Worm (Caenorhabditis elegans) whole organism, L1 larva: ENCODE results near the gene R05G9.5.
A peak's percentile ranks its signal among the peaks of the same experiment; 100 is the strongest.

Source experiments
- C04F5.9 ChIP-seq: sonication (generic microtip); optimal IDR thresholded peaks from 2 replicates; lab custom pipeline; 2016; ENCODE audit warnings: missing genetic modification characterization, missing compliant biosample characterization
- C34B4.2 ChIP-seq: sonication (generic microtip); optimal IDR thresholded peaks from 2 replicates; lab custom pipeline; 2017; ENCODE audit warnings: mild to moderate bottlenecking, missing genetic modification characterization, missing compliant biosample characterization
- Y116A8C.19 ChIP-seq: sonication (generic microtip); optimal IDR thresholded peaks from 2 replicates; lab custom pipeline; 2016; ENCODE audit warnings: missing compliant biosample characterization, missing genetic modification characterization, borderline replicate concordance
- aha-1 ChIP-seq: fragments of 150-350 bp; optimal IDR thresholded peaks from 2 replicates; lab custom pipeline; 2014; ENCODE audit warnings: missing biosample characterization, missing genetic modification characterization
- alr-1 ChIP-seq: fragments of 200-800 bp; sonication (Bioruptor generic); optimal IDR thresholded peaks from 2 replicates; lab custom pipeline; 2018; ENCODE audit warnings: borderline replicate concordance, mild to moderate bottlenecking, missing genetic modification characterization, missing compliant biosample characterization
- ceh-88 ChIP-seq: fragments of 200-800 bp; sonication (Bioruptor generic); IDR thresholded peaks from 2 replicates; pipeline ENCODE4 v1.3.6; 2022; ENCODE audit warnings: missing genetic modification characterization, missing compliant biosample characterization
- ces-1 ChIP-seq: fragments of 150-350 bp; optimal IDR thresholded peaks from 2 replicates; lab custom pipeline; 2014; ENCODE audit warnings: missing biosample characterization, missing genetic modification reagents, missing genetic modification characterization
- dpl-1 ChIP-seq, 3 experiments: fragments of 150-350 bp in 2 of 3; sonication (generic microtip) in 1 of 3; optimal IDR thresholded peaks; 2 replicates each; lab custom pipeline; 2014 to 2017; ENCODE audit warnings: missing biosample characterization in 3 of 3, missing genetic modification characterization in 3 of 3, missing genetic modification reagents in 3 of 3
- dsc-1 ChIP-seq: sonication (generic microtip); optimal IDR thresholded peaks from 2 replicates; lab custom pipeline; 2016; ENCODE audit warnings: mild to moderate bottlenecking, missing genetic modification characterization, missing compliant biosample characterization
- efl-1 ChIP-seq, 4 experiments: fragments of 150-350 bp; optimal IDR thresholded peaks in 3 of 4; peaks in 1 of 4; 1 replicate in 1 of 4; 2 replicates in 3 of 4; lab custom pipeline; 2014; ENCODE audit warnings: missing biosample characterization in 2 of 4, missing genetic modification characterization in 2 of 4, missing genetic modification reagents in 2 of 4
- efl-3 ChIP-seq: fragments of 200-800 bp; sonication (Bioruptor generic); optimal IDR thresholded peaks from 2 replicates; lab custom pipeline; 2018; ENCODE audit warnings: mild to moderate bottlenecking, missing genetic modification characterization, missing compliant biosample characterization
- elt-2 ChIP-seq: sonication (generic microtip); optimal IDR thresholded peaks from 2 replicates; lab custom pipeline; 2016; ENCODE audit warnings: missing genetic modification characterization, mild to moderate bottlenecking, inconsistent platforms, missing compliant biosample characterization, missing genetic modification reagents
- elt-3 ChIP-seq, 6 experiments: fragments of 150-350 bp in 1 of 6; sonication (generic microtip); optimal IDR thresholded peaks; 2 replicates each; lab custom pipeline; 2017 to 2018; ENCODE audit warnings: missing biosample characterization in 6 of 6, missing genetic modification characterization in 6 of 6, inconsistent platforms in 1 of 6
- ets-5 ChIP-seq: fragments of 200-800 bp; sonication (Bioruptor generic); IDR thresholded peaks from 2 replicates; pipeline ENCODE4 v1.3.6; 2022; ENCODE audit warnings: missing genetic modification characterization, missing compliant biosample characterization
- fkh-10 ChIP-seq: sonication (generic microtip); optimal IDR thresholded peaks from 2 replicates; lab custom pipeline; 2017; ENCODE audit warnings: missing biosample characterization, missing genetic modification reagents, missing genetic modification characterization
- fkh-4 ChIP-seq: sonication (generic microtip); optimal IDR thresholded peaks from 2 replicates; lab custom pipeline; 2016; ENCODE audit warnings: missing compliant biosample characterization, missing genetic modification characterization, borderline replicate concordance
- fkh-8 ChIP-seq: sonication (generic microtip); optimal IDR thresholded peaks from 2 replicates; lab custom pipeline; 2016; ENCODE audit warnings: mild to moderate bottlenecking, missing genetic modification characterization, missing compliant biosample characterization
- grh-1 ChIP-seq: fragments of 200-800 bp; sonication (Bioruptor generic); IDR thresholded peaks from 2 replicates; pipeline ENCODE4 v1.3.6; 2022; ENCODE audit warnings: missing genetic modification reagents, missing genetic modification characterization, missing compliant biosample characterization
- hlh-17 ChIP-seq: fragments of 200-800 bp; sonication (Bioruptor generic); optimal IDR thresholded peaks from 2 replicates; lab custom pipeline; 2018; ENCODE audit warnings: missing genetic modification characterization, mild to moderate bottlenecking, missing compliant biosample characterization, moderate library complexity, borderline replicate concordance
- hlh-4 ChIP-seq: sonication (generic microtip); optimal IDR thresholded peaks from 2 replicates; lab custom pipeline; 2016; ENCODE audit warnings: mild to moderate bottlenecking, missing genetic modification characterization, missing compliant biosample characterization
- irx-1 ChIP-seq: sonication (generic microtip); optimal IDR thresholded peaks from 2 replicates; lab custom pipeline; 2016; ENCODE audit warnings: missing genetic modification characterization, missing compliant biosample characterization
- lin-14 ChIP-seq: fragments of 200-800 bp; sonication (Bioruptor generic); optimal IDR thresholded peaks from 2 replicates; lab custom pipeline; 2018; ENCODE audit warnings: mild to moderate bottlenecking, missing genetic modification characterization, moderate library complexity, missing compliant biosample characterization
- lin-35 ChIP-seq, 2 experiments: fragments of 150-350 bp; optimal IDR thresholded peaks; 2 replicates each; lab custom pipeline; 2014; ENCODE audit warnings: missing biosample characterization in 2 of 2, missing genetic modification characterization in 2 of 2, missing genetic modification reagents in 2 of 2
- lin-39 ChIP-seq: fragments of 150-350 bp; optimal IDR thresholded peaks from 2 replicates; lab custom pipeline; 2014; ENCODE audit warnings: missing biosample characterization, missing genetic modification reagents, missing genetic modification characterization
- lir-3 ChIP-seq: sonication (generic microtip); optimal IDR thresholded peaks from 2 replicates; lab custom pipeline; 2016; ENCODE audit warnings: mild to moderate bottlenecking, missing genetic modification characterization, moderate library complexity, missing compliant biosample characterization; ENCODE audit not compliant: poor library complexity
- lsy-2 ChIP-seq, 2 experiments: fragments of 150-350 bp; optimal IDR thresholded peaks; 2 replicates each; lab custom pipeline; 2014; ENCODE audit warnings: missing biosample characterization in 2 of 2, missing genetic modification characterization in 2 of 2
- mab-9 ChIP-seq: fragments of 200-800 bp; sonication (Bioruptor generic); IDR thresholded peaks from 2 replicates; pipeline ENCODE4 v1.3.6; 2022; ENCODE audit warnings: missing genetic modification reagents, missing genetic modification characterization, missing compliant biosample characterization
- mep-1 ChIP-seq: fragments of 150-350 bp; optimal IDR thresholded peaks from 2 replicates; lab custom pipeline; 2014; ENCODE audit warnings: missing biosample characterization, missing genetic modification characterization
- nhr-11 ChIP-seq: fragments of 150-350 bp; optimal IDR thresholded peaks from 2 replicates; lab custom pipeline; 2014; ENCODE audit warnings: missing biosample characterization, missing genetic modification characterization
- nhr-19 ChIP-seq: fragments of 200-800 bp; sonication (Bioruptor generic); conservative IDR thresholded peaks from 2 replicates; pipeline ENCODE4 v1.3.6; 2022; ENCODE audit warnings: missing genetic modification characterization, missing compliant biosample characterization
- nhr-20 ChIP-seq: sonication (generic microtip); optimal IDR thresholded peaks from 2 replicates; lab custom pipeline; 2016; ENCODE audit warnings: mild to moderate bottlenecking, missing genetic modification characterization, missing compliant biosample characterization
- nhr-237 ChIP-seq: fragments of 150-350 bp; optimal IDR thresholded peaks from 2 replicates; lab custom pipeline; 2014; ENCODE audit warnings: missing biosample characterization, missing genetic modification characterization
- nhr-28 ChIP-seq: fragments of 150-350 bp; optimal IDR thresholded peaks from 2 replicates; lab custom pipeline; 2014; ENCODE audit warnings: missing biosample characterization, missing genetic modification characterization
- nhr-71 ChIP-seq: sonication (generic microtip); optimal IDR thresholded peaks from 2 replicates; lab custom pipeline; 2016; ENCODE audit warnings: mild to moderate bottlenecking, missing genetic modification characterization, moderate library complexity, missing compliant biosample characterization
- nhr-77 ChIP-seq: fragments of 150-350 bp; optimal IDR thresholded peaks from 2 replicates; lab custom pipeline; 2014; ENCODE audit warnings: missing biosample characterization, missing genetic modification characterization
- nhr-85 ChIP-seq: sonication (generic microtip); peaks from one replicate; lab custom pipeline; 2016; ENCODE audit warnings: missing genetic modification characterization, inconsistent platforms, missing compliant biosample characterization
- pag-3 ChIP-seq: sonication (generic microtip); optimal IDR thresholded peaks from 2 replicates; lab custom pipeline; 2017; ENCODE audit warnings: missing genetic modification characterization, mild to moderate bottlenecking, missing compliant biosample characterization, antibody characterized with exemption, borderline replicate concordance; ENCODE audit not compliant: insufficient read depth
- pqm-1 ChIP-seq: sonication (generic microtip); optimal IDR thresholded peaks from 3 replicates; lab custom pipeline; 2017; ENCODE audit warnings: missing biosample characterization, missing genetic modification characterization
- rnt-1 ChIP-seq: sonication (generic microtip); optimal IDR thresholded peaks from 2 replicates; lab custom pipeline; 2016; ENCODE audit warnings: mild to moderate bottlenecking, missing genetic modification characterization, moderate library complexity, missing compliant biosample characterization
- snu-23 ChIP-seq: sonication (generic microtip); optimal IDR thresholded peaks from 2 replicates; lab custom pipeline; 2016; ENCODE audit warnings: missing genetic modification characterization, missing compliant biosample characterization
- unc-130 ChIP-seq: fragments of 150-350 bp; optimal IDR thresholded peaks from 2 replicates; lab custom pipeline; 2017; ENCODE audit warnings: missing biosample characterization, missing genetic modification characterization, inconsistent platforms
- unc-30 ChIP-seq: sonication (generic microtip); optimal IDR thresholded peaks from 2 replicates; lab custom pipeline; 2017; ENCODE audit warnings: missing biosample characterization, missing genetic modification characterization
- unc-98 ChIP-seq: fragments of 200-800 bp; sonication (Bioruptor generic); IDR thresholded peaks from 2 replicates; pipeline ENCODE4 v1.3.6; 2022; ENCODE audit warnings: missing genetic modification characterization, missing compliant biosample characterization
- vab-15 ChIP-seq: sonication (generic microtip); optimal IDR thresholded peaks from 2 replicates; lab custom pipeline; 2017; ENCODE audit warnings: missing genotype, mild to moderate bottlenecking, missing genetic modification characterization, missing compliant biosample characterization
- zag-1 ChIP-seq: fragments of 150-350 bp; optimal IDR thresholded peaks from 2 replicates; lab custom pipeline; 2014; ENCODE audit warnings: missing biosample characterization, missing genetic modification characterization

R05G9.5 gene

DNA sequence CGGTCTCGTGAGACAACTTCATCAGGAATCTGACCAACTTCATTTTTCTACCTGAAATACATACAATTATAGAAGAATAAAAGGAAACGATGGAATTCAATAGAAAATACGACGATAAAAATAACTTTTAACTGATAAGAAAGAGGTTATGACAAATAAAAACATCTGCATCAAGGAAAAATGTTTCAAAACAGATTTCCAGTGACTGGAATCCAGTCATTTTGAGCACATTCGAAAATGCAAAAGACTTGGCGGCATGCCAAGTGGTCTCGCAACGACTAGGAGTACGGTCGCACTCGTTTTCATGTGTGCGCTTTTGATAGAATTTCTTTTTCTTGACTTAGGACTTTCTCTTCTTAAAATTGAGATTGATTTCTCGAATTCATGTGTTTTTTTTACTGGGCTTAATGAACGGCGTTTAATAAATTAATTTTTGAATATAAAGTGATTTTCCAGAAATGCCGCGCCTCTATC is 10.3 kb downstream of the R05G9.5 start, which contains the start of the genes snr-3 and rsp-5 (continued):
- TF ChIP-seq efl-1 (optimal IDR thresholded peaks at IDR 0.05; lab: Kevin White, UChicago), result peak; percentile 82 to 85
- TF ChIP-seq efl-1 (GFP tag; optimal IDR thresholded peaks at IDR 0.05 in 1 of 2; lab: Kevin White, UChicago), result peak; percentile 79 to 97
- no peak for TF ChIP-seq hlh-4
- TF ChIP-seq hlh-17 (GFP tag; lab: Kevin White, UChicago), result no peak
- no peak for TF ChIP-seq ceh-88 (GFP tag; lab: Robert Waterston, UW)
- peak; percentile 70 for TF ChIP-seq snu-23
- TF ChIP-seq fkh-10 (GFP tag; lab: Kevin White, UChicago), result peak; percentile 19
- no peak for TF ChIP-seq C34B4.2 (tag; lab: Kevin White, UChicago)
- no peak for TF ChIP-seq aha-1 (tag; lab: Kevin White, UChicago)
- TF ChIP-seq C04F5.9 (tag; lab: Kevin White, UChicago), result no peak
- TF ChIP-seq unc-30 (tag; lab: Kevin White, UChicago), result no peak
- no peak for TF ChIP-seq pag-3 (tag; lab: Kevin White, UChicago)
- TF ChIP-seq grh-1, result peak; percentile 43; the same call in 1 of the 2 replicates
- no peak for TF ChIP-seq pqm-1
- peak; percentile 74 for TF ChIP-seq nhr-19 (GFP tag; lab: Robert Waterston, UW)
- TF ChIP-seq unc-130 (tag; lab: Kevin White, UChicago), result no peak
- TF ChIP-seq Y116A8C.19 (tag; lab: Kevin White, UChicago), result no peak
- TF ChIP-seq zag-1 (tag; lab: Kevin White, UChicago), result no peak
- TF ChIP-seq rnt-1 (tag; lab: Kevin White, UChicago), result peak; percentile 73
- peak; percentile 32 for TF ChIP-seq elt-2
- no peak for TF ChIP-seq fkh-4
- no peak for TF ChIP-seq alr-1 (tag; lab: Kevin White, UChicago)
- TF ChIP-seq vab-15 (tag; lab: Kevin White, UChicago), result no peak
- peak; percentile 78 to 91 for TF ChIP-seq lin-35 (GFP tag; optimal IDR thresholded peaks at IDR 0.05; lab: Kevin White, UChicago)
- no peak for TF ChIP-seq ets-5 (GFP tag; lab: Robert Waterston, UW)
- no peak for TF ChIP-seq nhr-237 (tag; lab: Kevin White, UChicago)
- TF ChIP-seq nhr-77 (tag; lab: Kevin White, UChicago), result peak; percentile 68
- TF ChIP-seq elt-3 (tag; optimal IDR thresholded peaks at IDR 0.05; lab: Kevin White, UChicago), result peak in 2 of 6 experiments; percentile 43 to 61
- TF ChIP-seq efl-3 (GFP tag; lab: Kevin White, UChicago), result no peak
- TF ChIP-seq ces-1 (GFP tag; lab: Kevin White, UChicago), result no peak
- no peak for TF ChIP-seq unc-98
- TF ChIP-seq dsc-1 (tag; lab: Kevin White, UChicago), result peak; percentile 60
- TF ChIP-seq, all 84 proteins: peak for 40

ce11 chrII:6486344-6486743 is 13.7 kb downstream of the R05G9.5 start:
- TF ChIP-seq pag-3 (tag; lab: Kevin White, UChicago) (no peak), snu-23 (peak; percentile 34), lir-3 (tag; lab: Kevin White, UChicago) (no peak), nhr-20 (tag; lab: Kevin White, UChicago) (peak; percentile 41), irx-1 (tag; lab: Kevin White, UChicago) (no peak), nhr-11 (tag; lab: Kevin White, UChicago) (no peak), lin-39 (peak; percentile 59), zag-1 (tag; lab: Kevin White, UChicago) (no peak), lin-35 (GFP tag; optimal IDR thresholded peaks at IDR 0.05; lab: Kevin White, UChicago) (peak in 1 of 2 experiments; percentile 2), nhr-28 (tag; lab: Kevin White, UChicago) (no peak), unc-30 (tag; lab: Kevin White, UChicago) (no peak), elt-2 (peak; percentile 2), mab-9 (no peak), dpl-1 (GFP tag; optimal IDR thresholded peaks at IDR 0.05; lab: Kevin White, UChicago) (no peak), unc-130 (tag; lab: Kevin White, UChicago) (peak; percentile 25), nhr-71 (tag; lab: Kevin White, UChicago) (peak; percentile 72), nhr-19 (GFP tag; lab: Robert Waterston, UW) (peak; percentile 78), fkh-8 (tag; lab: Kevin White, UChicago) (no peak), nhr-85 (tag; lab: Kevin White, UChicago) (no peak), hlh-17 (GFP tag; lab: Kevin White, UChicago) (no peak), vab-15 (tag; lab: Kevin White, UChicago) (peak; percentile 37), elt-3 (tag; optimal IDR thresholded peaks at IDR 0.05; lab: Kevin White, UChicago) (no peak), efl-3 (GFP tag; lab: Kevin White, UChicago) (no peak), rnt-1 (tag; lab: Kevin White, UChicago) (peak; percentile 73), lin-14 (GFP tag; lab: Kevin White, UChicago) (peak; percentile 48), lsy-2 (tag; optimal IDR thresholded peaks at IDR 0.05; lab: Kevin White, UChicago) (peak; percentile 36 to 40), mep-1 (tag; lab: Kevin White, UChicago) (no peak)
